Fruit fly (Drosophila melanogaster) whole organism, embryonic: ENCODE results near the gene CG33299.

ENCODE experiments used
- B-H2 ChIP-seq: fragments of 200-800 bp; sonication (Bioruptor generic); optimal IDR thresholded peaks from 2 replicates; lab custom pipeline; 2018; ENCODE audit warnings: missing biosample characterization, mild to moderate bottlenecking, missing genetic modification characterization
- CG1024 ChIP-seq: fragments of 200-800 bp; sonication (Bioruptor generic); IDR thresholded peaks from 2 replicates; pipeline ENCODE4 v1.3.6; 2022; ENCODE audit warnings: missing biosample characterization, missing genetic modification characterization
- CG10274 ChIP-seq: fragments of 200-800 bp; sonication (Bioruptor generic); optimal IDR thresholded peaks from 3 replicates; lab custom pipeline; 2017; ENCODE audit warnings: missing biosample characterization, mild to moderate bottlenecking, missing genetic modification characterization
- CG11560 ChIP-seq: fragments of 200-800 bp; sonication (Bioruptor generic); IDR thresholded peaks from 3 replicates; pipeline ENCODE4 v1.3.6; 2022; ENCODE audit warnings: missing biosample characterization, missing genetic modification characterization
- CG13296 ChIP-seq: fragments of 200-800 bp; sonication (Bioruptor generic); optimal IDR thresholded peaks from 3 replicates; lab custom pipeline; 2018; ENCODE audit warnings: missing biosample characterization, mild to moderate bottlenecking, missing genetic modification characterization
- CG15269 ChIP-seq: fragments of 200-800 bp; sonication (Bioruptor generic); optimal IDR thresholded peaks from 2 replicates; lab custom pipeline; 2018; ENCODE audit warnings: missing biosample characterization, mild to moderate bottlenecking, missing genetic modification characterization, moderate library complexity
- CG15514 ChIP-seq: fragments of 200-800 bp; sonication (Bioruptor generic); optimal IDR thresholded peaks from 3 replicates; lab custom pipeline; 2017; ENCODE audit warnings: missing biosample characterization, missing genetic modification characterization, mild to moderate bottlenecking, moderate library complexity, missing genetic modification reagents
- CG17361 ChIP-seq: fragments of 200-800 bp; sonication (Bioruptor generic); IDR thresholded peaks from 3 replicates; pipeline ENCODE4 v1.3.6; 2022; ENCODE audit warnings: missing biosample characterization, missing genetic modification characterization
- CG2129 ChIP-seq: fragments of 200-800 bp; sonication (Bioruptor generic); IDR thresholded peaks from 2 replicates; pipeline ENCODE4 v1.3.6; 2022; ENCODE audit warnings: missing biosample characterization, missing genetic modification characterization; ENCODE audit not compliant: partially characterized antibody
- CG30020 ChIP-seq: fragments of 200-800 bp; optimal IDR thresholded peaks from 2 replicates; lab custom pipeline; 2019; ENCODE audit warnings: missing biosample characterization, mild to moderate bottlenecking, missing genetic modification characterization, moderate library complexity
- CG31441 ChIP-seq: fragments of 200-800 bp; sonication (Bioruptor generic); IDR thresholded peaks from 2 replicates; pipeline ENCODE4 v1.3.6; 2022; ENCODE audit warnings: missing biosample characterization, missing genetic modification characterization
- CG32772 ChIP-seq: fragments of 200-800 bp; sonication (Bioruptor generic); IDR thresholded peaks from 2 replicates; pipeline ENCODE4 v1.3.6; 2022; ENCODE audit warnings: missing biosample characterization, missing genetic modification characterization
- CG4404 ChIP-seq: fragments of 200-800 bp; sonication (Bioruptor generic); IDR thresholded peaks from 2 replicates; pipeline ENCODE4 v1.3.6; 2022; ENCODE audit warnings: missing biosample characterization, missing genetic modification characterization
- CG4730 ChIP-seq: fragments of 200-800 bp; sonication (Bioruptor generic); IDR thresholded peaks from 2 replicates; pipeline ENCODE4 v1.3.6; 2022; ENCODE audit warnings: missing biosample characterization, missing genetic modification characterization
- CG4820 ChIP-seq: fragments of 200-800 bp; sonication (Bioruptor generic); optimal IDR thresholded peaks from 3 replicates; lab custom pipeline; 2016; ENCODE audit warnings: missing biosample characterization, missing genetic modification characterization
- CG6272 ChIP-seq: fragments of 200-800 bp; sonication (Bioruptor generic); IDR thresholded peaks from 2 replicates; pipeline ENCODE4 v1.3.6; 2022; ENCODE audit warnings: missing biosample characterization, missing genetic modification characterization
- CG7372 ChIP-seq: fragments of 200-800 bp; sonication (Bioruptor generic); IDR thresholded peaks from 2 replicates; pipeline ENCODE4 v1.3.6; 2022; ENCODE audit warnings: missing biosample characterization, missing genetic modification characterization
- CG7745 ChIP-seq: fragments of 200-800 bp; sonication (Bioruptor generic); optimal IDR thresholded peaks from 2 replicates; lab custom pipeline; 2018; ENCODE audit warnings: missing biosample characterization, mild to moderate bottlenecking, missing genetic modification characterization, moderate library complexity
- CG8089 ChIP-seq: fragments of 200-800 bp; sonication (Bioruptor generic); optimal IDR thresholded peaks from 3 replicates; lab custom pipeline; 2016; ENCODE audit warnings: missing biosample characterization, missing genetic modification characterization
- CG9215 ChIP-seq: fragments of 200-800 bp; sonication (Bioruptor generic); IDR thresholded peaks from 2 replicates; pipeline ENCODE4 v1.3.6; 2022; ENCODE audit warnings: missing biosample characterization, missing genetic modification characterization
- CG9727 ChIP-seq: fragments of 200-800 bp; sonication (Bioruptor generic); optimal IDR thresholded peaks from 3 replicates; lab custom pipeline; 2017; ENCODE audit warnings: missing biosample characterization, mild to moderate bottlenecking, missing genetic modification characterization
- CG9817 ChIP-seq: fragments of 200-800 bp; sonication (Bioruptor generic); optimal IDR thresholded peaks from 2 replicates; lab custom pipeline; 2018; ENCODE audit warnings: missing biosample characterization, mild to moderate bottlenecking, missing genetic modification characterization, moderate library complexity
- CTCF ChIP-seq: fragments of 200-800 bp; sonication (Bioruptor generic); optimal IDR thresholded peaks from 2 replicates; lab custom pipeline; 2017; ENCODE audit warnings: missing biosample characterization, mild to moderate bottlenecking, missing genetic modification characterization, moderate library complexity
- CrebB ChIP-seq: fragments of 200-800 bp; sonication (Bioruptor generic); optimal IDR thresholded peaks from 3 replicates; lab custom pipeline; 2018; ENCODE audit warnings: missing biosample characterization, mild to moderate bottlenecking, missing genetic modification characterization
- D19A ChIP-seq: fragments of 200-800 bp; optimal IDR thresholded peaks from 3 replicates; lab custom pipeline; 2019; ENCODE audit warnings: missing biosample characterization, mild to moderate bottlenecking, missing genetic modification characterization, moderate library complexity
- Drgx ChIP-seq: fragments of 200-800 bp; sonication (Bioruptor generic); IDR thresholded peaks from 2 replicates; pipeline ENCODE4 v1.3.6; 2022; ENCODE audit warnings: missing biosample characterization, missing genetic modification characterization
- Ets65A ChIP-seq: fragments of 200-800 bp; sonication (Bioruptor generic); peaks from one replicate; lab custom pipeline; 2016; ENCODE audit warnings: missing biosample characterization, missing genetic modification characterization
- H2.0 ChIP-seq: fragments of 200-800 bp; sonication (Bioruptor generic); IDR thresholded peaks from 2 replicates; pipeline ENCODE4 v1.3.6; 2022; ENCODE audit warnings: missing biosample characterization, missing genetic modification characterization
- Hmr ChIP-seq: fragments of 200-800 bp; sonication (Bioruptor generic); optimal IDR thresholded peaks from 3 replicates; lab custom pipeline; 2017; ENCODE audit warnings: mild to moderate bottlenecking, missing biosample characterization, missing genetic modification reagents, missing genetic modification characterization
- MESR4 ChIP-seq: fragments of 200-800 bp; sonication (Bioruptor generic); optimal IDR thresholded peaks from 2 replicates; lab custom pipeline; 2018; ENCODE audit warnings: missing biosample characterization, mild to moderate bottlenecking, missing genetic modification characterization, moderate library complexity
- MTF-1 ChIP-seq: fragments of 200-800 bp; sonication (Bioruptor generic); optimal IDR thresholded peaks from 2 replicates; lab custom pipeline; 2018; ENCODE audit warnings: missing biosample characterization, mild to moderate bottlenecking, missing genetic modification characterization, borderline replicate concordance
- Oli ChIP-seq: fragments of 200-800 bp; sonication (Bioruptor generic); optimal IDR thresholded peaks from 2 replicates; lab custom pipeline; 2018; ENCODE audit warnings: missing biosample characterization, mild to moderate bottlenecking, missing genetic modification characterization, moderate library complexity
- Ptx1 ChIP-seq: fragments of 200-800 bp; sonication (Bioruptor generic); IDR thresholded peaks from 2 replicates; pipeline ENCODE4 v1.3.6; 2022; ENCODE audit warnings: missing biosample characterization, missing genetic modification characterization
- Rfx ChIP-seq: fragments of 200-800 bp; sonication (Bioruptor generic); IDR thresholded peaks from 2 replicates; pipeline ENCODE4 v1.3.6; 2022; ENCODE audit warnings: missing biosample characterization, missing genetic modification characterization
- Trl ChIP-seq, 3 experiments: fragments of >200 bp in 2 of 3; fragments of 200-800 bp in 1 of 3; sonication (Bioruptor generic) in 1 of 3; optimal IDR thresholded peaks; 2 replicates in 1 of 3; 3 replicates in 2 of 3; lab custom pipeline; 2016 to 2017; ENCODE audit warnings: missing biosample characterization in 1 of 3, missing genetic modification characterization in 1 of 3
- bsh ChIP-seq, 2 experiments: fragments of 200-800 bp; sonication (Bioruptor generic); optimal IDR thresholded peaks; 2 replicates each; lab custom pipeline; 2017 to 2018; ENCODE audit warnings: mild to moderate bottlenecking in 2 of 2, missing biosample characterization in 2 of 2, missing genetic modification characterization in 2 of 2, moderate library complexity in 1 of 2
- caup ChIP-seq: fragments of 200-800 bp; sonication (Bioruptor generic); optimal IDR thresholded peaks from 3 replicates; lab custom pipeline; 2017; ENCODE audit warnings: missing biosample characterization, mild to moderate bottlenecking, missing genetic modification characterization, moderate library complexity; ENCODE audit not compliant: severe bottlenecking
- cg ChIP-seq: fragments of 200-800 bp; sonication (Bioruptor generic); optimal IDR thresholded peaks from 3 replicates; lab custom pipeline; 2019; ENCODE audit warnings: missing biosample characterization, mild to moderate bottlenecking, missing genetic modification characterization, moderate library complexity
- dmrt99B ChIP-seq: fragments of 200-800 bp; sonication (Bioruptor generic); optimal IDR thresholded peaks from 2 replicates; lab custom pipeline; 2018; ENCODE audit warnings: missing biosample characterization, mild to moderate bottlenecking, missing genetic modification characterization, moderate library complexity
- hb ChIP-seq: fragments of 200-800 bp; sonication (Bioruptor generic); IDR thresholded peaks from 3 replicates; pipeline ENCODE4 v1.3.6; 2022; ENCODE audit warnings: missing biosample characterization, missing genetic modification characterization; ENCODE audit not compliant: partially characterized antibody
- her ChIP-seq: fragments of 200-800 bp; sonication (Bioruptor generic); optimal IDR thresholded peaks from 2 replicates; lab custom pipeline; 2016; ENCODE audit warnings: missing biosample characterization, missing genetic modification characterization
- hkb ChIP-seq, 2 experiments: fragments of 200-800 bp in 1 of 2; fragments of >200 bp in 1 of 2; sonication (Bioruptor generic) in 1 of 2; IDR thresholded peaks in 1 of 2; optimal IDR thresholded peaks in 1 of 2; 2 replicates each; pipeline versions ENCODE4 v1.3.6 to Lab custom; 2017 to 2022; ENCODE audit warnings: missing biosample characterization in 1 of 2, missing genetic modification characterization in 1 of 2
- lab ChIP-seq: fragments of 200-800 bp; sonication (Bioruptor generic); optimal IDR thresholded peaks from 3 replicates; lab custom pipeline; 2017; ENCODE audit warnings: missing biosample characterization, missing genetic modification characterization, mild to moderate bottlenecking, moderate library complexity, missing genetic modification reagents
- lilli ChIP-seq: fragments of 200-800 bp; sonication (Bioruptor generic); optimal IDR thresholded peaks from 3 replicates; lab custom pipeline; 2016; ENCODE audit warnings: missing biosample characterization, missing genetic modification characterization
- odd ChIP-seq: fragments of 200-800 bp; sonication (Bioruptor generic); optimal IDR thresholded peaks from 2 replicates; lab custom pipeline; 2017; ENCODE audit warnings: missing biosample characterization, mild to moderate bottlenecking, missing genetic modification characterization
- sug ChIP-seq: fragments of 200-800 bp; optimal IDR thresholded peaks from 2 replicates; lab custom pipeline; 2019; ENCODE audit warnings: missing biosample characterization, mild to moderate bottlenecking, missing genetic modification characterization, moderate library complexity
- trem ChIP-seq: fragments of 200-800 bp; optimal IDR thresholded peaks from 3 replicates; lab custom pipeline; 2019; ENCODE audit warnings: missing biosample characterization, mild to moderate bottlenecking, missing genetic modification characterization, moderate library complexity
- zf30C ChIP-seq: fragments of 200-800 bp; sonication (Bioruptor generic); optimal IDR thresholded peaks from 3 replicates; lab custom pipeline; 2018; ENCODE audit warnings: missing biosample characterization, mild to moderate bottlenecking, missing genetic modification characterization

Gene CG33299

dm6 chr2L:9698923-9699493 is 42.6 kb downstream of the CG33299 start, which contains the start of gene Pka-C1 (continued):
- TF ChIP-seq CG7745: no peak
- peak; percentile 24 for TF ChIP-seq CG10274 (GFP tag; lab: Kevin White, UChicago)
- peak; percentile 66 for TF ChIP-seq lab (GFP tag; lab: Kevin White, UChicago)
- peak; percentile 30 for TF ChIP-seq dmrt99B (tag; lab: Kevin White, UChicago)
- peak; percentile 27; the same call in 1 of the 2 replicates for TF ChIP-seq H2.0 (GFP tag; lab: Robert Waterston, UW)
- peak; percentile 18 for TF ChIP-seq Oli (tag; lab: Kevin White, UChicago)
- TF ChIP-seq Drgx (GFP tag; lab: Robert Waterston, UW): 0 out of 2 replicates have a peak, but pooled peaks have one; percentile 18
- peak; percentile 73 for TF ChIP-seq MESR4
- peak; percentile 70 for TF ChIP-seq CG13296 (GFP tag; lab: Kevin White, UChicago)
- TF ChIP-seq cg (GFP tag; lab: Kevin White, UChicago): peak; percentile 98
- peak; percentile 1 for TF ChIP-seq B-H2 (GFP tag; lab: Kevin White, UChicago)
- TF ChIP-seq her (GFP tag; lab: Kevin White, UChicago): peak; percentile 100
- TF ChIP-seq CG6272 (GFP tag; lab: Robert Waterston, UW): peak; percentile 61; the same call in 1 of the 2 replicates
- TF ChIP-seq odd (GFP tag; lab: Kevin White, UChicago): peak; percentile 35
- TF ChIP-seq Trl (optimal IDR thresholded peaks at IDR 0.05; lab: Kevin White, UChicago): no peak
- no peak for TF ChIP-seq Trl (GFP tag; optimal IDR thresholded peaks at IDR 0.05; lab: Kevin White, UChicago)
- TF ChIP-seq lilli (GFP tag; lab: Kevin White, UChicago): peak; percentile 13
- no peak for TF ChIP-seq hkb (optimal IDR thresholded peaks at IDR 0.05; lab: Kevin White, UChicago)
- peak; percentile 40; the same call in 1 of the 2 replicates for TF ChIP-seq hkb (GFP tag; IDR thresholded peaks at IDR 0.05; lab: Robert Waterston, UW)
- TF ChIP-seq Ets65A (GFP tag; lab: Kevin White, UChicago): peak; percentile 80
- TF ChIP-seq trem (tag; lab: Kevin White, UChicago): peak; percentile 49
- TF ChIP-seq CG31441 (GFP tag; lab: Robert Waterston, UW): 0 out of 2 replicates have a peak, but pooled peaks have one; percentile 27
- no peak for TF ChIP-seq CG8089 (GFP tag; lab: Kevin White, UChicago)
- no peak for TF ChIP-seq CG4820 (GFP tag; lab: Kevin White, UChicago)
- TF ChIP-seq caup (GFP tag; lab: Kevin White, UChicago): peak; percentile 29
- TF ChIP-seq CG15269: peak; percentile 10
- peak; percentile 24 for TF ChIP-seq CG9727 (GFP tag; lab: Kevin White, UChicago)
- TF ChIP-seq CG9215 (GFP tag; lab: Robert Waterston, UW): peak; percentile 41; the same call in 1 of the 2 replicates
- no peak for TF ChIP-seq CG2129 (GFP tag; lab: Robert Waterston, UW)
- peak; percentile 59 for TF ChIP-seq CG30020 (tag; lab: Kevin White, UChicago)
- no peak for TF ChIP-seq CTCF (GFP tag; lab: Kevin White, UChicago)
- peak; percentile 32 for TF ChIP-seq sug (tag; lab: Kevin White, UChicago)
- peak; percentile 12 for TF ChIP-seq CrebB
- peak; percentile 45; the same call in 1 of the 3 replicates for TF ChIP-seq CG17361 (GFP tag; lab: Robert Waterston, UW)
- TF ChIP-seq Rfx (GFP tag; lab: Robert Waterston, UW): peak; percentile 72
- TF ChIP-seq D19A: peak; percentile 19
- peak; percentile 46 for TF ChIP-seq CG9817 (tag; lab: Kevin White, UChicago)
- TF ChIP-seq Hmr (GFP tag; lab: Kevin White, UChicago): peak; percentile 61
- TF ChIP-seq Ptx1 (GFP tag; lab: Robert Waterston, UW): peak; percentile 38
- peak in 1 of 2 experiments; percentile 16 for TF ChIP-seq bsh (GFP tag; optimal IDR thresholded peaks at IDR 0.05; lab: Kevin White, UChicago)
- peak; percentile 69; the same call in 2 of the 3 replicates for TF ChIP-seq CG11560
- TF ChIP-seq zf30C (GFP tag; lab: Kevin White, UChicago): peak; percentile 32
- TF ChIP-seq CG7372 (GFP tag; lab: Robert Waterston, UW): no peak
- no peak for TF ChIP-seq CG4730 (GFP tag; lab: Robert Waterston, UW)
- TF ChIP-seq CG4404 (GFP tag; lab: Robert Waterston, UW): 0 out of 2 replicates have a peak, but pooled peaks have one; percentile 16
- 0 out of 3 replicates have a peak, but pooled peaks have one; percentile 33 for TF ChIP-seq hb (GFP tag; lab: Robert Waterston, UW)
- TF ChIP-seq CG1024 (GFP tag; lab: Robert Waterston, UW): peak; percentile 37; the same call in 1 of the 2 replicates
- peak; percentile 90 for TF ChIP-seq CG32772 (GFP tag; lab: Robert Waterston, UW)
- peak; percentile 40 for TF ChIP-seq MTF-1 (GFP tag; lab: Kevin White, UChicago)
- TF ChIP-seq CG15514 (GFP tag; lab: Kevin White, UChicago): peak; percentile 60
